Worm (Caenorhabditis elegans) whole organism, midembryonic: ENCODE measurements around the gene zig-10.
A peak's percentile ranks its signal among the peaks of the same experiment; 100 is the strongest.

Experiments used
- flt-1 ChIP-seq: fragments of 200-800 bp; sonication (Bioruptor generic); IDR thresholded peaks from 2 replicates; pipeline ENCODE4 v1.3.6; 2022; ENCODE audit warnings: missing genetic modification characterization, missing compliant biosample characterization
- med-1 ChIP-seq: sonication (generic microtip); optimal IDR thresholded peaks from 2 replicates; lab custom pipeline; 2017; ENCODE audit warnings: missing genetic modification characterization, mild to moderate bottlenecking, missing compliant biosample characterization, antibody characterized with exemption, missing genetic modification reagents; ENCODE audit not compliant: insufficient read depth
- ztf-29 ChIP-seq: fragments of 200-800 bp; sonication (Bioruptor generic); IDR thresholded peaks from 2 replicates; pipeline ENCODE4 v1.3.6; 2022; ENCODE audit warnings: missing genetic modification reagents, missing genetic modification characterization, missing compliant biosample characterization

DNA sequence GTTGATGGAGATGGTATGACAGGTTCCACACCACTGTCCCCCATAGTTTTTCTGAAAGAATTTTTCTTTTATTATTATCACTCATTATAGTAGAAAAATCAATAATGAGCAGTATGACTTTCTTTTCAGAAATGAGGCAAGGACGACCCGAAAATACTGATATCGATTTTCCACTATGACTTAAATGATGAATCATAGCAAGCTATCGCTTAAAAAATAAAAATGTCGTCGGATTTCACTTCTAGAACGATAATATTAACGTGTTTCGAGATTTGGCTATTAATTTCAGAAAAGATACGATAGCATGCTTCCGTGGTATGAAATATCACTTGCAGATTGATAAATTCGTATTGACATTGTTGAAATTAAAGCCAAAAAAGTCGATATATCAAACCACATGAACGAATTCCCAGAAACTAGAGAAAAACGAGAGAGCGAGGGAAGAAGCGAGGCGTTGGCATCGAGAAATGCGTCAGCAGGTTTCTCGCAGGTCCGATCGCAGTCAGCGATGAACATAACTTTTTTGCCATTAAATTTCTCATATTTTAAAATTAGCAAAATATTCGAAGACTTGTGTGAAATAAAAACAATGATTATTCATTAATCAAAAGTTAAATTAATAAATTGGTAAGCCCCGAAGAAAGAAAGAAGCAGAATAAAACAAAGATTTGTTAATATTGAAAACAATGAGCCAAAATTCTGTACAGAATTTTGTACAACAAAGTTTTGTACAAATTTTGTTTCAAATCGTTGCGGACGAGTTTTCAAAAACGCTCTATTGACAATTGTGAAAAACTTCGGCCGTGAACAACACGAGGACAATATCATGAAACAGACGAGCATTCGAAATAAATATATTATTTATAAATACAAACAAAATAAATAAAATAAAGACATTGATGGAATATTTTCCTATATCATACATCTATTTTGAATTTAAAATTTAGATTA, 42.8 kb upstream of the zig-10 start, which contains the start of gene C32D5.11:
- TF ChIP-seq flt-1 (GFP tag; lab: Robert Waterston, UW) (no peak), ztf-29 (GFP tag; lab: Robert Waterston, UW) (no peak), med-1 (GFP tag; lab: Kevin White, UChicago) (peak; percentile 18)
